Worm (Caenorhabditis elegans) whole organism, late embryonic: ENCODE measurements around the gene srg-10.

Experiments used
- ama-1 ChIP-seq: fragments of 150-350 bp; optimal IDR thresholded peaks from 2 replicates; lab custom pipeline; 2014
- ceh-30 ChIP-seq: fragments of 150-350 bp; optimal IDR thresholded peaks from 2 replicates; lab custom pipeline; 2014; ENCODE audit warnings: missing biosample characterization, missing genetic modification characterization
- ceh-31 ChIP-seq: sonication (generic microtip); optimal IDR thresholded peaks from 2 replicates; lab custom pipeline; 2016; ENCODE audit warnings: missing genetic modification characterization, missing compliant biosample characterization
- ceh-9 ChIP-seq: sonication (generic microtip); optimal IDR thresholded peaks from 2 replicates; lab custom pipeline; 2016; ENCODE audit warnings: mild to moderate bottlenecking, missing genetic modification characterization, inconsistent platforms, missing compliant biosample characterization
- fax-1 ChIP-seq: sonication (generic microtip); optimal IDR thresholded peaks from 2 replicates; lab custom pipeline; 2016; ENCODE audit warnings: missing genotype, missing genetic modification characterization, missing compliant biosample characterization
- pha-4 ChIP-seq: fragments of 150-350 bp; optimal IDR thresholded peaks from 2 replicates; lab custom pipeline; 2018; ENCODE audit warnings: missing biosample characterization, missing genetic modification reagents, missing genetic modification characterization

- TF ChIP-seq pha-4 (tag; lab: Kevin White, UChicago) = no peak
- TF ChIP-seq ama-1 (lab: Kevin White, UChicago) = no peak
- no peak for TF ChIP-seq ceh-9
- no peak for TF ChIP-seq fax-1 (tag; lab: Kevin White, UChicago)
- TF ChIP-seq ceh-30 (tag; lab: Kevin White, UChicago) = no peak
- TF ChIP-seq ceh-31 (tag; lab: Kevin White, UChicago) = peak; percentile 84
These were observed 44.2 kb downstream of the srg-10 start, which contains the start of gene acy-1 for ce11 chrIII:4721750-4722149.
